Worm (Caenorhabditis elegans) whole organism, L4 larva: ENCODE measurements around the gene ZK1010.10.

ENCODE experiments used
- F26F4.8 ChIP-seq: fragments of 200-800 bp; sonication (Bioruptor generic); conservative IDR thresholded peaks from 2 replicates; pipeline ENCODE4 v1.3.6; 2022; ENCODE audit warnings: missing genetic modification characterization, missing compliant biosample characterization
- Y105C5A.15 ChIP-seq: fragments of 200-800 bp; sonication (Bioruptor generic); IDR thresholded peaks from 2 replicates; pipeline ENCODE4 v1.3.6; 2022; ENCODE audit warnings: missing genetic modification characterization, missing compliant biosample characterization
- Y75B8A.6 ChIP-seq: fragments of 200-800 bp; sonication (Bioruptor generic); IDR thresholded peaks from 2 replicates; pipeline ENCODE4 v1.3.6; 2022; ENCODE audit warnings: missing genetic modification reagents, missing genetic modification characterization, missing compliant biosample characterization
- aly-2 ChIP-seq: sonication (generic microtip); optimal IDR thresholded peaks from 2 replicates; lab custom pipeline; 2018; ENCODE audit warnings: missing biosample characterization, missing genetic modification characterization
- arid-1 ChIP-seq: fragments of 200-800 bp; sonication (Bioruptor generic); conservative IDR thresholded peaks from 2 replicates; pipeline ENCODE4 v1.3.6; 2022; ENCODE audit warnings: missing genetic modification reagents, missing genetic modification characterization, missing compliant biosample characterization
- ceh-28 ChIP-seq: fragments of 150-350 bp; optimal IDR thresholded peaks from 2 replicates; lab custom pipeline; 2014; ENCODE audit warnings: missing biosample characterization, missing genetic modification reagents, missing genetic modification characterization
- ceh-32 ChIP-seq: sonication (generic microtip); optimal IDR thresholded peaks from 2 replicates; lab custom pipeline; 2016; ENCODE audit warnings: mild to moderate bottlenecking, missing genetic modification characterization, missing compliant biosample characterization; ENCODE audit not compliant: poor library complexity
- ces-1 ChIP-seq: fragments of 150-350 bp; sonication (generic microtip); optimal IDR thresholded peaks from 4 replicates; lab custom pipeline; 2014; ENCODE audit warnings: missing biosample characterization, missing genetic modification reagents, missing genetic modification characterization
- ctbp-1 ChIP-seq: fragments of 200-800 bp; sonication (Bioruptor generic); IDR thresholded peaks from 2 replicates; pipeline ENCODE4 v1.3.6; 2022; ENCODE audit warnings: missing genetic modification reagents, missing genetic modification characterization, missing compliant biosample characterization
- daf-16 ChIP-seq, 3 experiments: sonication (generic microtip); optimal IDR thresholded peaks; 2 replicates each; lab custom pipeline; 2016 to 2017; ENCODE audit warnings: missing genetic modification characterization in 3 of 3, missing genetic modification reagents in 3 of 3, mild to moderate bottlenecking in 2 of 3, missing compliant biosample characterization in 2 of 3, missing biosample characterization in 1 of 3, moderate library complexity in 1 of 3
- dmd-6 ChIP-seq: fragments of 200-800 bp; sonication (Bioruptor generic); IDR thresholded peaks from 2 replicates; pipeline ENCODE4 v1.3.6; 2022; ENCODE audit warnings: missing genetic modification reagents, missing genetic modification characterization, missing compliant biosample characterization
- dpl-1 ChIP-seq: fragments of 150-350 bp; optimal IDR thresholded peaks from 2 replicates; lab custom pipeline; 2014; ENCODE audit warnings: missing biosample characterization, missing genetic modification reagents, missing genetic modification characterization
- dve-1 ChIP-seq: sonication (generic microtip); optimal IDR thresholded peaks from 2 replicates; lab custom pipeline; 2017; ENCODE audit warnings: antibody characterized with exemption, mild to moderate bottlenecking, missing genetic modification characterization, missing compliant biosample characterization; ENCODE audit not compliant: insufficient read depth
- egl-27 ChIP-seq: sonication (generic microtip); optimal IDR thresholded peaks from 3 replicates; lab custom pipeline; 2017; ENCODE audit warnings: missing biosample characterization, missing genetic modification reagents, missing genetic modification characterization
- hlh-11 ChIP-seq: fragments of 200-800 bp; sonication (Bioruptor generic); optimal IDR thresholded peaks from 2 replicates; lab custom pipeline; 2018; ENCODE audit warnings: mild to moderate bottlenecking, missing genetic modification characterization, missing compliant biosample characterization
- hlh-30 ChIP-seq: sonication (generic microtip); optimal IDR thresholded peaks from 2 replicates; lab custom pipeline; 2017; ENCODE audit warnings: antibody characterized with exemption, mild to moderate bottlenecking, missing genetic modification characterization, missing compliant biosample characterization; ENCODE audit not compliant: insufficient read depth
- lin-1 ChIP-seq: fragments of 200-800 bp; sonication (Bioruptor generic); IDR thresholded peaks from 2 replicates; pipeline ENCODE4 v1.3.6; 2022; ENCODE audit warnings: missing genetic modification reagents, missing genetic modification characterization, missing compliant biosample characterization
- lin-13 ChIP-seq: fragments of 150-350 bp; optimal IDR thresholded peaks from 2 replicates; lab custom pipeline; 2014; ENCODE audit warnings: missing biosample characterization, missing genetic modification reagents, missing genetic modification characterization
- lin-15B ChIP-seq: fragments of 150-350 bp; sonication (generic microtip); optimal IDR thresholded peaks from 3 replicates; lab custom pipeline; 2014; ENCODE audit warnings: missing biosample characterization, missing genetic modification characterization
- lin-38 ChIP-seq: fragments of 200-800 bp; sonication (Bioruptor generic); IDR thresholded peaks from 2 replicates; pipeline ENCODE4 v1.3.6; 2022; ENCODE audit warnings: missing genetic modification reagents, missing genetic modification characterization, missing compliant biosample characterization
- lir-3 ChIP-seq: sonication (generic microtip); optimal IDR thresholded peaks from 2 replicates; lab custom pipeline; 2016; ENCODE audit warnings: mild to moderate bottlenecking, missing genetic modification characterization, missing compliant biosample characterization
- madf-5 ChIP-seq, 2 experiments: fragments of 200-800 bp; sonication (Bioruptor generic); IDR thresholded peaks; 2 replicates each; pipeline ENCODE4 v1.3.6; 2022; ENCODE audit warnings: missing compliant biosample characterization in 2 of 2, missing genetic modification characterization in 2 of 2
- mep-1 ChIP-seq: fragments of 150-350 bp; sonication (generic microtip); optimal IDR thresholded peaks from 3 replicates; lab custom pipeline; 2014; ENCODE audit warnings: missing biosample characterization, missing genetic modification characterization
- mxl-2 ChIP-seq: fragments of 200-800 bp; sonication (Bioruptor generic); conservative IDR thresholded peaks from 2 replicates; pipeline ENCODE4 v1.3.6; 2022; ENCODE audit warnings: missing genetic modification reagents, missing genetic modification characterization, missing compliant biosample characterization
- mxl-3 ChIP-seq: fragments of 200-800 bp; sonication (Bioruptor generic); optimal IDR thresholded peaks from 2 replicates; lab custom pipeline; 2018; ENCODE audit warnings: mild to moderate bottlenecking, missing genetic modification characterization, missing compliant biosample characterization
- nhr-10 ChIP-seq: fragments of 150-350 bp; optimal IDR thresholded peaks from 2 replicates; lab custom pipeline; 2014; ENCODE audit warnings: missing biosample characterization, missing genetic modification characterization
- nhr-11 ChIP-seq: fragments of 150-350 bp; optimal IDR thresholded peaks from 2 replicates; lab custom pipeline; 2014; ENCODE audit warnings: missing biosample characterization, missing genetic modification characterization
- nhr-111 ChIP-seq: fragments of 200-800 bp; sonication (Bioruptor generic); optimal IDR thresholded peaks from 2 replicates; lab custom pipeline; 2018; ENCODE audit warnings: mild to moderate bottlenecking, missing genetic modification characterization, missing compliant biosample characterization
- nhr-237 ChIP-seq: sonication (generic microtip); optimal IDR thresholded peaks from 2 replicates; lab custom pipeline; 2017; ENCODE audit warnings: missing biosample characterization, missing genetic modification characterization
- nhr-25 ChIP-seq: sonication (generic microtip); optimal IDR thresholded peaks from 2 replicates; lab custom pipeline; 2017; ENCODE audit warnings: missing genetic modification characterization, mild to moderate bottlenecking, missing compliant biosample characterization, antibody characterized with exemption, moderate library complexity, borderline replicate concordance; ENCODE audit not compliant: insufficient read depth
- nhr-28 ChIP-seq: fragments of 150-350 bp; optimal IDR thresholded peaks from 2 replicates; lab custom pipeline; 2014; ENCODE audit warnings: missing biosample characterization, missing genetic modification characterization
- nhr-41 ChIP-seq: fragments of 200-800 bp; sonication (Bioruptor generic); IDR thresholded peaks from 2 replicates; pipeline ENCODE4 v1.3.6; 2022; ENCODE audit warnings: missing genetic modification reagents, missing genetic modification characterization, missing compliant biosample characterization
- pqm-1 ChIP-seq: sonication (generic microtip); optimal IDR thresholded peaks from 2 replicates; lab custom pipeline; 2017; ENCODE audit warnings: missing biosample characterization, missing genetic modification characterization
- rbr-2 ChIP-seq: sonication (generic microtip); optimal IDR thresholded peaks from 2 replicates; lab custom pipeline; 2016; ENCODE audit warnings: missing genotype, missing genetic modification characterization, missing compliant biosample characterization
- saeg-2 ChIP-seq: fragments of 200-800 bp; sonication (Bioruptor generic); IDR thresholded peaks from 2 replicates; pipeline ENCODE4 v1.3.6; 2022; ENCODE audit warnings: missing genetic modification reagents, missing genetic modification characterization, missing compliant biosample characterization
- sdz-12 ChIP-seq: fragments of 200-800 bp; sonication (Bioruptor generic); optimal IDR thresholded peaks from 2 replicates; lab custom pipeline; 2018; ENCODE audit warnings: mild to moderate bottlenecking, missing genetic modification characterization, missing compliant biosample characterization
- unc-62 ChIP-seq, 3 experiments: fragments of 150-350 bp in 1 of 3; sonication (generic microtip); optimal IDR thresholded peaks in 2 of 3; peaks in 1 of 3; 1 replicate in 1 of 3; 2 replicates in 2 of 3; lab custom pipeline; 2014 to 2017; ENCODE audit warnings: missing biosample characterization in 3 of 3, missing genetic modification characterization in 3 of 3, missing genetic modification reagents in 3 of 3, missing genotype in 1 of 3
- zip-11 ChIP-seq: fragments of 200-800 bp; sonication (Bioruptor generic); IDR thresholded peaks from 2 replicates; pipeline ENCODE4 v1.3.6; 2022; ENCODE audit warnings: missing genetic modification characterization, missing compliant biosample characterization

ZK1010.10 gene

DNA sequence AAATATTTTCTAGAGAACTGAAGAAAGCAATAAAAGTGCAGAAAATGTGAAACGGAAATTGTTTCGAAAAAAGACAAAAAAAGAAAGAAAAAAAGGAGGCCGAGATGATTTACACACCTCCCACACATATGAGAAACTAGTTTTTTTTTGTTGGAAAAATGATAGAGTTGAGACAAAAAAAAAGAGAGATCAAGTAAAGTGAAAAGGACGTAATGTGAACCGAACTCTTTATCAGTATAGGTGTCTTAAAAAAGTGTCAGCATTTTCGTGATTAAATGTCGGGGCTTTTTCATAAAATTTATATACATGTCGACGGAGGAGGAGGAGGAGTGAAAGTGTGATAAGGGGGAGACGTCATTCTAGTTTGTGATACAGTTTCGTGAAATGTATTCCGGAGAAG, 42.9 kb upstream of the ZK1010.10 start (continued):
- peak; percentile 69 for TF ChIP-seq dve-1 (tag; lab: Kevin White, UChicago)

DNA sequence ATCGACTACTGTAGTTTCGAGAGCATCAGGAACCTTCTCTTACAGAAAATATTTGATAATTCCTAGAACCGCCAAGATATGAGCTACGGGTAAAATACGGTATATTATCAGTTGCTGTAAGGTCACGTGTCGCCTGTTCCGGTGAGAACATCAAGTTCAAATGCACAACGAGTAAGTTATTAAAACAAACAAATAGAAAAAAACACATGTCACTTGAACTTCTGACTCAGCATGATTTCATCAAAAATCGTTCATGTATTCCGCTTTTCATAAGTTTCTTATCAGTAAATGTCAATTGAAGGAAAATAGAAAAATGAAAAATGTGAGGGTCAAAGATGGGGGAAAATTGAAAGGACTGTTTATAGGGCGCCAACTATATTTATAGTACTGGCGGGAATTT, 41.5 kb upstream of the ZK1010.10 start:
- TF ChIP-seq F26F4.8 (GFP tag; lab: Robert Waterston, UW) (no peak), hlh-11 (tag; lab: Kevin White, UChicago) (peak; percentile 46), hlh-30 (tag; lab: Kevin White, UChicago) (peak; percentile 49), ces-1 (no peak), arid-1 (GFP tag; lab: Robert Waterston, UW) (no peak), dve-1 (tag; lab: Kevin White, UChicago) (peak; percentile 61), lin-15B (tag; lab: Kevin White, UChicago) (no peak), nhr-28 (tag; lab: Kevin White, UChicago) (peak; percentile 43), lin-13 (GFP tag; lab: Kevin White, UChicago) (no peak), nhr-41 (0 out of 2 replicates have a peak, but pooled peaks have one; percentile 18), dpl-1 (GFP tag; lab: Kevin White, UChicago) (no peak), Y75B8A.6 (no peak), aly-2 (tag; lab: Kevin White, UChicago) (no peak), egl-27 (tag; lab: Kevin White, UChicago) (no peak), saeg-2 (GFP tag; lab: Robert Waterston, UW) (no peak), pqm-1 (tag; lab: Kevin White, UChicago) (peak; percentile 59), madf-5 (GFP tag; IDR thresholded peaks at IDR 0.05; lab: Robert Waterston, UW) (no peak), mep-1 (tag; lab: Kevin White, UChicago) (no peak), daf-16 (GFP tag; optimal IDR thresholded peaks at IDR 0.05; lab: Kevin White, UChicago) (no peak), daf-16 (tag; optimal IDR thresholded peaks at IDR 0.05; lab: Kevin White, UChicago) (peak; percentile 54), lin-1 (GFP tag; lab: Robert Waterston, UW) (peak; percentile 42; the same call in 1 of the 2 replicates), rbr-2 (tag; lab: Kevin White, UChicago) (no peak), nhr-25 (no peak), mxl-2 (GFP tag; lab: Robert Waterston, UW) (no peak), dmd-6 (GFP tag; lab: Robert Waterston, UW) (peak; percentile 68), ceh-32 (tag; lab: Kevin White, UChicago) (no peak), nhr-11 (tag; lab: Kevin White, UChicago) (no peak), nhr-111 (GFP tag; lab: Kevin White, UChicago) (no peak), nhr-10 (tag; lab: Kevin White, UChicago) (no peak), sdz-12 (no peak)

DNA sequence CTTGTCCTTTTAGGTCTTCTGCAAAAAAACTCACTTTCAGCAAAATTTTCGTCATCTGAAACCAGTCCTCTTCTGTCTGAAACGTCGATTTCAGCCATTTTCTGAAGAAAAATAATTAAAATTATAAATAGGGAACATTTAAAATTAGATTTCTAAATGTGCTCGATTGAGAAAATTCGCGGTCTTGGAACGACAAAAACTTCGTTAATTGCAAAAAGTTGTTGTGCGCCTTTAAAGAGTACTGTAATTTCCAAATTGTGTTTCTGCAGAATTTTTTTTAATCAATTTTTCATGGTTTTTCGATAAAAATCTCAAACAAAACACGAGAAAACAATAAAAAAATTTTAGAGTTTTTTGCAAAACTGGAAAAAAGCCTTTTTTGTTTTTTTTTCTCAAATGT, 35.3 kb upstream of the ZK1010.10 start, which contains the start of gene ttm-1:
Gene ttm-1 (minus strand): TSS at position 101 of the 400 bp plus-strand sequence.
- TF ChIP-seq lir-3 (tag; lab: Kevin White, UChicago) (no peak), dve-1 (tag; lab: Kevin White, UChicago) (no peak), lin-38 (no peak), ces-1 (no peak), zip-11 (GFP tag; lab: Robert Waterston, UW) (no peak), nhr-237 (tag; lab: Kevin White, UChicago) (no peak), rbr-2 (tag; lab: Kevin White, UChicago) (no peak), nhr-11 (tag; lab: Kevin White, UChicago) (no peak), mxl-3 (GFP tag; lab: Kevin White, UChicago) (no peak), ctbp-1 (GFP tag; lab: Robert Waterston, UW) (no peak), ceh-28 (tag; lab: Kevin White, UChicago) (no peak), Y105C5A.15 (GFP tag; lab: Robert Waterston, UW) (no peak), unc-62 (GFP tag; optimal IDR thresholded peaks at IDR 0.05 in 1 of 2; lab: Kevin White, UChicago) (no peak), unc-62 (tag; optimal IDR thresholded peaks at IDR 0.05; lab: Kevin White, UChicago) (no peak)
- TF ChIP-seq, all 104 proteins: peak for 0
